Worm (Caenorhabditis elegans): ENCODE data around the gene Y57G11C.1142.
"Not testable (repeated sequence)": the region's sequence is repeated elsewhere in the genome, so short reads cannot be mapped to it uniquely, and the experiment has no call there.

Gene Y57G11C.1142

ce11 chrIV:14838095-14838494, 35.7 kb downstream of the Y57G11C.1142 start (continued):
- peak; percentile 80 for TF ChIP-seq egl-27 (tag; optimal IDR thresholded peaks at IDR 0.05)
- TF ChIP-seq lin-39 (tag; optimal IDR thresholded peaks at IDR 0.05): no peak
- TF ChIP-seq nhr-77 (tag; optimal IDR thresholded peaks at IDR 0.05): no peak
- no peak for TF ChIP-seq unc-62 (GFP tag; optimal IDR thresholded peaks at IDR 0.05)
- TF ChIP-seq nhr-10 (tag; optimal IDR thresholded peaks at IDR 0.05): no peak
- no peak for TF ChIP-seq peb-1 (tag; optimal IDR thresholded peaks at IDR 0.05)
- TF ChIP-seq R02D3.7 (tag; optimal IDR thresholded peaks at IDR 0.05): no peak
- TF ChIP-seq mdl-1 (tag; optimal IDR thresholded peaks at IDR 0.05): no peak
- no peak for TF ChIP-seq ZK546.5 (tag; optimal IDR thresholded peaks at IDR 0.05)
- TF ChIP-seq nhr-25 (tag; optimal IDR thresholded peaks at IDR 0.05): peak; percentile 83

ce11 chrIV:14843062-14843461, 40.6 kb downstream of the Y57G11C.1142 start, which contains the start of gene Y57G11C.20:
Gene Y57G11C.20, plus strand, starts transcription at chrIV:14843362.
- TF ChIP-seq skn-1, nhr-10, mbf-1 (tag; optimal IDR thresholded peaks at IDR 0.05): not testable (repeated sequence)

All from whole organism, L2 larva.